Worm (Caenorhabditis elegans): ENCODE data around the gene nfu-1.

Gene nfu-1

ce11 chrIV:10403193-10404058 lies 16.2 kb downstream of the nfu-1 start, which contains the start of gene gpa-7 (continued):
- TF ChIP-seq rec-8 (tag; optimal IDR thresholded peaks at IDR 0.05) (no peak), snpc-3.4 (tag; optimal IDR thresholded peaks at IDR 0.05) (no peak), hmg-20 (GFP tag; IDR thresholded peaks at IDR 0.05) (no peak), C06A6.2 (GFP tag; conservative IDR thresholded peaks at IDR 0.05) (no peak), B0261.1 (tag; optimal IDR thresholded peaks at IDR 0.05) (no peak), dpff-1 (tag; optimal IDR thresholded peaks at IDR 0.05) (no peak), tlf-1 (GFP tag; optimal IDR thresholded peaks at IDR 0.05) (no peak), K12H6.12 (tag; optimal IDR thresholded peaks at IDR 0.05) (peak; percentile 76), F23B12.7 (tag; optimal IDR thresholded peaks at IDR 0.05; ENCODE audit: insufficient read depth) (no peak), gei-17 (GFP tag; optimal IDR thresholded peaks at IDR 0.05) (no peak), lin-26 (GFP tag; IDR thresholded peaks at IDR 0.05) (no peak), Y79H2A.3 (GFP tag; conservative IDR thresholded peaks at IDR 0.05) (no peak), lag-1 (GFP tag; IDR thresholded peaks at IDR 0.05) (no peak), xnd-1 (tag; optimal IDR thresholded peaks at IDR 0.05) (no peak), ztf-22 (GFP tag; optimal IDR thresholded peaks at IDR 0.05) (no peak), K11D2.4 (GFP tag; IDR thresholded peaks at IDR 0.05) (no peak), F52B5.7 (tag; optimal IDR thresholded peaks at IDR 0.05) (no peak), mel-28 (tag; optimal IDR thresholded peaks at IDR 0.05; ENCODE audit: borderline replicate concordance) (no peak), ets-4 (GFP tag; optimal IDR thresholded peaks at IDR 0.05) (no peak), attf-3 (GFP tag; conservative IDR thresholded peaks at IDR 0.05) (no peak), bed-1 (GFP tag; IDR thresholded peaks at IDR 0.05) (no peak), nhr-80 (tag; optimal IDR thresholded peaks at IDR 0.05) (no peak), ceh-58 (GFP tag; IDR thresholded peaks at IDR 0.05) (no peak), lin-54 (GFP tag; optimal IDR thresholded peaks at IDR 0.05) (no peak), dpl-1 (GFP tag; optimal IDR thresholded peaks at IDR 0.05) (no peak), attf-5 (GFP tag; optimal IDR thresholded peaks at IDR 0.05) (peak; percentile 19), ekl-4 (GFP tag; IDR thresholded peaks at IDR 0.05) (no peak), repo-1 (tag; optimal IDR thresholded peaks at IDR 0.05) (no peak), rpc-1 (optimal IDR thresholded peaks at IDR 0.05) (no peak), rpc-1 (tag; optimal IDR thresholded peaks at IDR 0.05) (no peak), snpc-1.3 (tag; optimal IDR thresholded peaks at IDR 0.05; ENCODE audit: insufficient read depth) (no peak), Y56A3A.18 (GFP tag; IDR thresholded peaks at IDR 0.05) (no peak), ama-1 (optimal IDR thresholded peaks at IDR 0.05) (no peak), ama-1 (GFP tag; optimal IDR thresholded peaks at IDR 0.05) (no peak), die-1 (tag; optimal IDR thresholded peaks at IDR 0.05) (peak; percentile 13), Y53F4B.3 (GFP tag; IDR thresholded peaks at IDR 0.05) (no peak), F49E8.2 (tag; optimal IDR thresholded peaks at IDR 0.05; ENCODE audit: insufficient read depth) (no peak), ztf-6 (GFP tag; IDR thresholded peaks at IDR 0.05) (no peak), hmg-1.2 (GFP tag; IDR thresholded peaks at IDR 0.05) (peak; percentile 59; the same call in 1 of the 2 replicates), athp-1 (tag; optimal IDR thresholded peaks at IDR 0.05) (no peak), hrde-1 (tag; optimal IDR thresholded peaks at IDR 0.05; ENCODE audit: borderline replicate concordance) (no peak), ceh-79 (tag; optimal IDR thresholded peaks at IDR 0.05) (no peak), B0336.3 (GFP tag; IDR thresholded peaks at IDR 0.05) (no peak), lin-40 (tag; optimal IDR thresholded peaks at IDR 0.05) (peak; percentile 54), lin-35 (GFP tag; optimal IDR thresholded peaks at IDR 0.05) (peak in 1 of 3 experiments; percentile 70), nfya-2 (GFP tag; IDR thresholded peaks at IDR 0.05) (no peak), ceh-100 (GFP tag; IDR thresholded peaks at IDR 0.05) (no peak)

Data from whole organism, young adult.